Worm (Caenorhabditis elegans) whole organism, L4 larva: Measurements from ENCODE around the gene msp-55.
"Not testable (repeated sequence)": the region's sequence is repeated elsewhere in the genome, so short reads cannot be mapped to it uniquely, and the experiment has no call there.

Experiments used
- F49E8.2 ChIP-seq: sonication (generic microtip); optimal IDR thresholded peaks from 2 replicates; lab custom pipeline; 2016; ENCODE audit warnings: missing compliant biosample characterization, mild to moderate bottlenecking, missing genetic modification characterization, borderline replicate concordance
- R02D3.7 ChIP-seq: fragments of 150-350 bp; sonication (generic microtip); optimal IDR thresholded peaks from 3 replicates; lab custom pipeline; 2014; ENCODE audit warnings: missing biosample characterization, missing genetic modification characterization
- ceh-28 ChIP-seq: fragments of 150-350 bp; optimal IDR thresholded peaks from 2 replicates; lab custom pipeline; 2014; ENCODE audit warnings: missing biosample characterization, missing genetic modification reagents, missing genetic modification characterization
- ces-1 ChIP-seq: fragments of 150-350 bp; sonication (generic microtip); optimal IDR thresholded peaks from 4 replicates; lab custom pipeline; 2014; ENCODE audit warnings: missing biosample characterization, missing genetic modification reagents, missing genetic modification characterization
- dmd-8 ChIP-seq: fragments of 200-800 bp; sonication (Bioruptor generic); IDR thresholded peaks from 2 replicates; pipeline ENCODE4 v1.3.6; 2022; ENCODE audit warnings: missing genetic modification characterization, missing compliant biosample characterization
- fkh-10 ChIP-seq: fragments of 150-350 bp; optimal IDR thresholded peaks from 2 replicates; lab custom pipeline; 2014; ENCODE audit warnings: missing biosample characterization, missing genetic modification reagents, missing genetic modification characterization
- lin-13 ChIP-seq: fragments of 150-350 bp; optimal IDR thresholded peaks from 2 replicates; lab custom pipeline; 2014; ENCODE audit warnings: missing biosample characterization, missing genetic modification reagents, missing genetic modification characterization
- lsy-2 ChIP-seq, 2 experiments: fragments of 150-350 bp in 1 of 2; sonication (generic microtip) in 1 of 2; optimal IDR thresholded peaks; 2 replicates each; lab custom pipeline; 2014 to 2017; ENCODE audit warnings: missing biosample characterization in 2 of 2, missing genetic modification characterization in 2 of 2
- nhr-11 ChIP-seq: fragments of 150-350 bp; optimal IDR thresholded peaks from 2 replicates; lab custom pipeline; 2014; ENCODE audit warnings: missing biosample characterization, missing genetic modification characterization
- zag-1 ChIP-seq: fragments of 150-350 bp; optimal IDR thresholded peaks from 2 replicates; lab custom pipeline; 2014; ENCODE audit warnings: missing biosample characterization, missing genetic modification characterization
- ztf-11 ChIP-seq: fragments of 150-350 bp; optimal IDR thresholded peaks from 2 replicates; lab custom pipeline; 2014; ENCODE audit warnings: missing biosample characterization, missing genetic modification characterization

DNA sequence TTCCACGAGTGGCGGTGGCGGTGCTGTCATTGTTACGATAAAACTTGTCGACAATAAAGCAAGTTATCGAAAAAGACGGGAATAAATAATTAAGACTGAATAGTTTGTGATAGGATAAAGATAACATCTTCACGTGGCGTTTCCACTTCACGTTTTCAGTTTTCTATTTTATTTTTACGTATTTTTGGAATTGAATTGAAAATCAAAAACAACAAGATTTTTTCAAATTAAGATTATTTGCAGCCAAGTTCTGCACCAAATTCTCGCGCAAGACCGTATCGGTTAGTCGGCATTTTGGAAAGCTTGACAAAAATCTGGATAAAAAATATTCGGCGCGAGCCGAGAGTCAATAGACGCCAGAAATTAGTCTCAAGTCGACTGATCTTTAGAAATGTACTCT lies 11.1 kb upstream of the msp-55 start, which contains the start of gene ttbk-2.2:
- not testable (repeated sequence) for TF ChIP-seq dmd-8 (GFP tag; lab: Robert Waterston, UW); fkh-10; nhr-11; ces-1 (GFP tag; lab: Kevin White, UChicago); ceh-28 (tag; lab: Kevin White, UChicago); lsy-2 (tag; optimal IDR thresholded peaks at IDR 0.05; lab: Kevin White, UChicago); ztf-11; R02D3.7 (tag; lab: Kevin White, UChicago); zag-1 (tag; lab: Kevin White, UChicago); F49E8.2 (tag; lab: Kevin White, UChicago); lin-13 (GFP tag; lab: Kevin White, UChicago)
